Fruit fly (Drosophila melanogaster) whole organism, embryonic: ENCODE data around the gene osp.

Source experiments
- Atf3 ChIP-seq: fragments of 200-800 bp; sonication (Bioruptor generic); optimal IDR thresholded peaks from 3 replicates; lab custom pipeline; 2016; ENCODE audit warnings: missing biosample characterization, missing genetic modification characterization
- CG11247 ChIP-seq: fragments of 200-800 bp; sonication (Bioruptor generic); IDR thresholded peaks from 2 replicates; pipeline ENCODE4 v1.3.6; 2022; ENCODE audit warnings: missing biosample characterization, missing genetic modification characterization
- CG11398 ChIP-seq: fragments of 200-800 bp; sonication (Bioruptor generic); optimal IDR thresholded peaks from 2 replicates; lab custom pipeline; 2016; ENCODE audit warnings: missing biosample characterization, missing genetic modification characterization
- CG13287 ChIP-seq: fragments of 200-800 bp; sonication (Bioruptor generic); IDR thresholded peaks from 2 replicates; pipeline ENCODE4 v1.3.6; 2022; ENCODE audit warnings: missing biosample characterization, missing genetic modification characterization; ENCODE audit not compliant: partially characterized antibody
- CG14014 ChIP-seq: fragments of 200-800 bp; sonication (Bioruptor generic); IDR thresholded peaks from 2 replicates; pipeline ENCODE4 v1.3.6; 2022; ENCODE audit warnings: missing biosample characterization, missing genetic modification characterization
- CG16815 ChIP-seq: fragments of 200-800 bp; sonication (Bioruptor generic); optimal IDR thresholded peaks from 3 replicates; lab custom pipeline; 2017; ENCODE audit warnings: missing biosample characterization, mild to moderate bottlenecking, missing genetic modification characterization
- CG18476 ChIP-seq: fragments of 200-800 bp; sonication (Bioruptor generic); optimal IDR thresholded peaks from 2 replicates; lab custom pipeline; 2016; ENCODE audit warnings: missing biosample characterization, mild to moderate bottlenecking, missing genetic modification characterization
- CG18764 ChIP-seq: fragments of 200-800 bp; sonication (Bioruptor generic); optimal IDR thresholded peaks from 3 replicates; lab custom pipeline; 2016; ENCODE audit warnings: missing biosample characterization, missing genetic modification characterization
- CG2129 ChIP-seq: fragments of 200-800 bp; sonication (Bioruptor generic); IDR thresholded peaks from 2 replicates; pipeline ENCODE4 v1.3.6; 2022; ENCODE audit warnings: missing biosample characterization, missing genetic modification characterization; ENCODE audit not compliant: partially characterized antibody
- CG31365 ChIP-seq: fragments of 200-800 bp; sonication (Bioruptor generic); optimal IDR thresholded peaks from 2 replicates; lab custom pipeline; 2018; ENCODE audit warnings: missing biosample characterization, mild to moderate bottlenecking, missing genetic modification characterization
- CG34376 ChIP-seq: fragments of 200-800 bp; sonication (Bioruptor generic); optimal IDR thresholded peaks from 2 replicates; lab custom pipeline; 2018; ENCODE audit warnings: missing biosample characterization, mild to moderate bottlenecking, missing genetic modification characterization
- CG34422 ChIP-seq: fragments of 200-800 bp; sonication (Bioruptor generic); IDR thresholded peaks from 3 replicates; pipeline ENCODE4 v1.3.6; 2022; ENCODE audit warnings: missing biosample characterization, missing genetic modification characterization
- CG4282 ChIP-seq: fragments of 200-800 bp; sonication (Bioruptor generic); optimal IDR thresholded peaks from 2 replicates; lab custom pipeline; 2016; ENCODE audit warnings: missing biosample characterization, missing genetic modification characterization
- CG4360 ChIP-seq: fragments of 200-800 bp; sonication (Bioruptor generic); IDR thresholded peaks from 2 replicates; pipeline ENCODE4 v1.3.6; 2022; ENCODE audit warnings: missing biosample characterization, missing genetic modification characterization
- CG4707 ChIP-seq: fragments of 200-800 bp; sonication (Bioruptor generic); optimal IDR thresholded peaks from 2 replicates; lab custom pipeline; 2018; ENCODE audit warnings: missing biosample characterization, mild to moderate bottlenecking, missing genetic modification characterization, moderate library complexity
- CrebB ChIP-seq: fragments of 200-800 bp; sonication (Bioruptor generic); optimal IDR thresholded peaks from 3 replicates; lab custom pipeline; 2018; ENCODE audit warnings: missing biosample characterization, mild to moderate bottlenecking, missing genetic modification characterization
- D19A ChIP-seq: fragments of 200-800 bp; optimal IDR thresholded peaks from 3 replicates; lab custom pipeline; 2019; ENCODE audit warnings: missing biosample characterization, mild to moderate bottlenecking, missing genetic modification characterization, moderate library complexity
- Elba2 ChIP-seq: fragments of 200-800 bp; sonication (Bioruptor generic); optimal IDR thresholded peaks from 3 replicates; lab custom pipeline; 2016; ENCODE audit warnings: missing biosample characterization, missing genetic modification characterization
- Ets65A ChIP-seq: fragments of 200-800 bp; sonication (Bioruptor generic); peaks from one replicate; lab custom pipeline; 2016; ENCODE audit warnings: missing biosample characterization, missing genetic modification characterization
- Hmr ChIP-seq: fragments of 200-800 bp; sonication (Bioruptor generic); optimal IDR thresholded peaks from 3 replicates; lab custom pipeline; 2017; ENCODE audit warnings: mild to moderate bottlenecking, missing biosample characterization, missing genetic modification reagents, missing genetic modification characterization
- Hr39 ChIP-seq: fragments of >200 bp; optimal IDR thresholded peaks from 2 replicates; lab custom pipeline; 2017
- Lhr ChIP-seq: fragments of 200-800 bp; sonication (Bioruptor generic); optimal IDR thresholded peaks from 3 replicates; lab custom pipeline; 2017; ENCODE audit warnings: mild to moderate bottlenecking, missing biosample characterization, missing genetic modification reagents, missing genetic modification characterization
- Med ChIP-seq: fragments of 200-800 bp; sonication (Bioruptor generic); peaks from one replicate; lab custom pipeline; 2016; ENCODE audit warnings: missing biosample characterization, missing genetic modification characterization, mild to moderate bottlenecking, inconsistent platforms, moderate library complexity
- Meics ChIP-seq: fragments of 200-800 bp; sonication (Bioruptor generic); optimal IDR thresholded peaks from 2 replicates; lab custom pipeline; 2017; ENCODE audit warnings: missing biosample characterization, mild to moderate bottlenecking, missing genetic modification characterization
- Mrtf ChIP-seq: fragments of 200-800 bp; sonication (Bioruptor generic); IDR thresholded peaks from 3 replicates; pipeline ENCODE4 v1.3.6; 2022; ENCODE audit warnings: missing biosample characterization, missing genetic modification characterization
- NK7.1 ChIP-seq: fragments of 200-800 bp; sonication (Bioruptor generic); optimal IDR thresholded peaks from 3 replicates; lab custom pipeline; 2016; ENCODE audit warnings: missing biosample characterization, missing genetic modification characterization
- Rx ChIP-seq: fragments of 200-800 bp; sonication (Bioruptor generic); IDR thresholded peaks from 2 replicates; pipeline ENCODE4 v1.3.6; 2022; ENCODE audit warnings: missing biosample characterization, missing genetic modification characterization
- Sin3A ChIP-seq: fragments of >200 bp; optimal IDR thresholded peaks from 2 replicates; lab custom pipeline; 2018
- Taf1 ChIP-seq: fragments of 200-800 bp; sonication (Bioruptor generic); IDR thresholded peaks from 2 replicates; pipeline ENCODE4 v1.3.6; 2022; ENCODE audit warnings: missing biosample characterization, missing genetic modification characterization
- YL-1 ChIP-seq: fragments of 200-800 bp; sonication (Bioruptor generic); optimal IDR thresholded peaks from 3 replicates; lab custom pipeline; 2017; ENCODE audit warnings: missing biosample characterization, mild to moderate bottlenecking, missing genetic modification characterization
- ac ChIP-seq: fragments of 200-800 bp; sonication (Bioruptor generic); optimal IDR thresholded peaks from 3 replicates; lab custom pipeline; 2017; ENCODE audit warnings: missing biosample characterization, mild to moderate bottlenecking, missing genetic modification characterization
- bcd ChIP-seq: fragments of 200-800 bp; sonication (Bioruptor generic); optimal IDR thresholded peaks from 2 replicates; lab custom pipeline; 2017; ENCODE audit warnings: missing biosample characterization, mild to moderate bottlenecking, missing genetic modification characterization
- bigmax ChIP-seq: fragments of 200-800 bp; sonication (Bioruptor generic); optimal IDR thresholded peaks from 2 replicates; lab custom pipeline; 2018; ENCODE audit warnings: missing biosample characterization, mild to moderate bottlenecking, missing genetic modification characterization
- br ChIP-seq: fragments of >200 bp; optimal IDR thresholded peaks from 2 replicates; lab custom pipeline; 2017
- ci ChIP-seq: fragments of 200-800 bp; sonication (Bioruptor generic); IDR thresholded peaks from 3 replicates; pipeline ENCODE4 v1.3.6; 2022; ENCODE audit warnings: missing biosample characterization, missing genetic modification characterization
- danr ChIP-seq: fragments of 200-800 bp; sonication (Bioruptor generic); IDR thresholded peaks from 2 replicates; pipeline ENCODE4 v1.3.6; 2022; ENCODE audit warnings: missing biosample characterization, missing genetic modification characterization
- dm ChIP-seq: fragments of 200-800 bp; sonication (Bioruptor generic); optimal IDR thresholded peaks from 3 replicates; lab custom pipeline; 2016; ENCODE audit warnings: missing biosample characterization, missing genetic modification characterization
- dmrt11E ChIP-seq: fragments of 200-800 bp; sonication (Bioruptor generic); optimal IDR thresholded peaks from 3 replicates; lab custom pipeline; 2018; ENCODE audit warnings: missing biosample characterization, mild to moderate bottlenecking, missing genetic modification characterization, moderate library complexity
- fd96Cb ChIP-seq: fragments of 200-800 bp; sonication (Bioruptor generic); optimal IDR thresholded peaks from 2 replicates; lab custom pipeline; 2018; ENCODE audit warnings: missing biosample characterization, mild to moderate bottlenecking, missing genetic modification characterization, moderate library complexity
- fu2 ChIP-seq: fragments of 200-800 bp; sonication (Bioruptor generic); optimal IDR thresholded peaks from 2 replicates; lab custom pipeline; 2016; ENCODE audit warnings: missing biosample characterization, missing genetic modification characterization
- gem ChIP-seq: fragments of 200-800 bp; sonication (Bioruptor generic); optimal IDR thresholded peaks from 2 replicates; lab custom pipeline; 2019; ENCODE audit warnings: missing biosample characterization, mild to moderate bottlenecking, missing genetic modification characterization, moderate library complexity
- hbn ChIP-seq: fragments of 200-800 bp; sonication (Bioruptor generic); IDR thresholded peaks from 2 replicates; pipeline ENCODE4 v1.3.6; 2022; ENCODE audit warnings: missing biosample characterization, missing genetic modification characterization; ENCODE audit not compliant: partially characterized antibody
- her ChIP-seq: fragments of 200-800 bp; sonication (Bioruptor generic); optimal IDR thresholded peaks from 2 replicates; lab custom pipeline; 2016; ENCODE audit warnings: missing biosample characterization, missing genetic modification characterization
- jing ChIP-seq: fragments of 200-800 bp; sonication (Bioruptor generic); optimal IDR thresholded peaks from 2 replicates; lab custom pipeline; 2018; ENCODE audit warnings: missing biosample characterization, mild to moderate bottlenecking, missing genetic modification characterization
- lilli ChIP-seq: fragments of 200-800 bp; sonication (Bioruptor generic); optimal IDR thresholded peaks from 3 replicates; lab custom pipeline; 2016; ENCODE audit warnings: missing biosample characterization, missing genetic modification characterization
- maf-S ChIP-seq: fragments of 200-800 bp; sonication (Bioruptor generic); optimal IDR thresholded peaks from 2 replicates; lab custom pipeline; 2016; ENCODE audit warnings: missing biosample characterization, missing genetic modification characterization
- nerfin-2 ChIP-seq: fragments of 200-800 bp; sonication (Bioruptor generic); IDR thresholded peaks from 2 replicates; pipeline ENCODE4 v1.3.6; 2022; ENCODE audit warnings: missing biosample characterization, missing genetic modification characterization; ENCODE audit not compliant: partially characterized antibody
- peb ChIP-seq: fragments of 200-800 bp; sonication (Bioruptor generic); IDR thresholded peaks from 2 replicates; pipeline ENCODE4 v1.3.6; 2022; ENCODE audit warnings: missing biosample characterization, missing genetic modification characterization
- rib ChIP-seq: fragments of 200-800 bp; sonication (Bioruptor generic); IDR thresholded peaks from 2 replicates; pipeline ENCODE4 v1.3.6; 2022; ENCODE audit warnings: missing biosample characterization, missing genetic modification characterization
- schlank ChIP-seq: fragments of 200-800 bp; sonication (Bioruptor generic); optimal IDR thresholded peaks from 2 replicates; lab custom pipeline; 2018; ENCODE audit warnings: missing biosample characterization, mild to moderate bottlenecking, missing genetic modification characterization
- sug ChIP-seq: fragments of 200-800 bp; optimal IDR thresholded peaks from 2 replicates; lab custom pipeline; 2019; ENCODE audit warnings: missing biosample characterization, mild to moderate bottlenecking, missing genetic modification characterization, moderate library complexity
- tin ChIP-seq: fragments of 200-800 bp; sonication (Bioruptor generic); optimal IDR thresholded peaks from 3 replicates; lab custom pipeline; 2016; ENCODE audit warnings: missing biosample characterization, missing genetic modification characterization
- tx ChIP-seq: fragments of 200-800 bp; sonication (Bioruptor generic); optimal IDR thresholded peaks from 2 replicates; lab custom pipeline; 2016; ENCODE audit warnings: missing biosample characterization, missing genetic modification characterization
- zfh2 ChIP-seq: fragments of 200-800 bp; sonication (Bioruptor generic); optimal IDR thresholded peaks from 2 replicates; lab custom pipeline; 2016; ENCODE audit warnings: missing biosample characterization, missing genetic modification characterization

osp gene

dm6 chr2L:14562320-14562719, 126.8 kb downstream of the osp start (continued):
- TF ChIP-seq Rx (GFP tag; lab: Robert Waterston, UW) (no peak), CG14014 (GFP tag; lab: Robert Waterston, UW) (no peak), Ets65A (no peak), schlank (no peak), CG31365 (tag; lab: Kevin White, UChicago) (no peak), CG18764 (GFP tag; lab: Kevin White, UChicago) (peak; percentile 15), CrebB (tag; lab: Kevin White, UChicago) (no peak), bigmax (GFP tag; lab: Kevin White, UChicago) (no peak), jing (GFP tag; lab: Kevin White, UChicago) (peak; percentile 20), danr (GFP tag; lab: Robert Waterston, UW) (no peak), Atf3 (GFP tag; lab: Kevin White, UChicago) (no peak), gem (tag; lab: Kevin White, UChicago) (peak; percentile 71), CG34376 (GFP tag; lab: Kevin White, UChicago) (no peak), maf-S (GFP tag; lab: Kevin White, UChicago) (no peak), NK7.1 (GFP tag; lab: Kevin White, UChicago) (no peak), Lhr (GFP tag; lab: Kevin White, UChicago) (no peak), YL-1 (GFP tag; lab: Kevin White, UChicago) (no peak), rib (no peak), bcd (GFP tag; lab: Kevin White, UChicago) (no peak), fd96Cb (tag; lab: Kevin White, UChicago) (peak; percentile 51), her (no peak), CG4282 (no peak), Meics (GFP tag; lab: Kevin White, UChicago) (no peak), br (lab: Kevin White, UChicago) (no peak), lilli (GFP tag; lab: Kevin White, UChicago) (peak; percentile 32), Sin3A (lab: Kevin White, UChicago) (no peak), Hmr (GFP tag; lab: Kevin White, UChicago) (no peak), Taf1 (GFP tag; lab: Robert Waterston, UW) (no peak), hbn (GFP tag; lab: Robert Waterston, UW) (no peak), dm (GFP tag; lab: Kevin White, UChicago) (no peak), CG18476 (GFP tag; lab: Kevin White, UChicago) (peak; percentile 24), tx (no peak), ci (GFP tag; lab: Robert Waterston, UW) (peak; percentile 49; the same call in 2 of the 3 replicates), CG34422 (GFP tag; lab: Robert Waterston, UW) (peak; percentile 42; the same call in 1 of the 3 replicates), Med (GFP tag; lab: Kevin White, UChicago) (peak; percentile 68), CG11398 (GFP tag; lab: Kevin White, UChicago) (no peak), CG4707 (GFP tag; lab: Kevin White, UChicago) (no peak), CG4360 (GFP tag; lab: Robert Waterston, UW) (no peak), nerfin-2 (GFP tag; lab: Robert Waterston, UW) (no peak), peb (GFP tag; lab: Robert Waterston, UW) (no peak), CG2129 (GFP tag; lab: Robert Waterston, UW) (no peak), dmrt11E (tag; lab: Kevin White, UChicago) (peak; percentile 74), Elba2 (GFP tag; lab: Kevin White, UChicago) (no peak), CG16815 (GFP tag; lab: Kevin White, UChicago) (peak; percentile 14), fu2 (GFP tag; lab: Kevin White, UChicago) (no peak), CG13287 (no peak), Mrtf (GFP tag; lab: Robert Waterston, UW) (no peak), tin (GFP tag; lab: Kevin White, UChicago) (peak; percentile 40), ac (GFP tag; lab: Kevin White, UChicago) (no peak), Hr39 (lab: Kevin White, UChicago) (no peak), sug (tag; lab: Kevin White, UChicago) (no peak), CG11247 (GFP tag; lab: Robert Waterston, UW) (no peak), D19A (tag; lab: Kevin White, UChicago) (peak; percentile 56), zfh2 (GFP tag; lab: Kevin White, UChicago) (no peak)
